Worm (Caenorhabditis elegans): ENCODE data around the gene R04F11.2.

The R04F11.2 gene

ce11 chrV:12317080-12317479 is 1.1 kb upstream of the R04F11.2 start, which contains the start of gene R04F11.3:
Gene R04F11.3 (minus strand): TSS chrV:12317180.
- no peak for TF ChIP-seq unc-62 (GFP tag; optimal IDR thresholded peaks at IDR 0.05)
- TF ChIP-seq unc-39 (tag; optimal IDR thresholded peaks at IDR 0.05) = no peak
- TF ChIP-seq Y55F3AM.14 (GFP tag; optimal IDR thresholded peaks at IDR 0.05) = no peak
- TF ChIP-seq lsy-2 (tag; optimal IDR thresholded peaks at IDR 0.05) = no peak
- no peak for TF ChIP-seq dmd-4 (tag; optimal IDR thresholded peaks at IDR 0.05)
- no peak for TF ChIP-seq alr-1 (tag; optimal IDR thresholded peaks at IDR 0.05)
- no peak for TF ChIP-seq blmp-1 (tag; optimal IDR thresholded peaks at IDR 0.05; ENCODE audit: insufficient read depth)
- no peak for TF ChIP-seq C34F6.9 (tag; optimal IDR thresholded peaks at IDR 0.05)
- TF ChIP-seq lin-11 (tag; optimal IDR thresholded peaks at IDR 0.05) = no peak
- no peak for TF ChIP-seq fos-1 (tag; optimal IDR thresholded peaks at IDR 0.05)
- TF ChIP-seq ceh-82 (tag; optimal IDR thresholded peaks at IDR 0.05) = no peak

- TF ChIP-seq nhr-237 (tag; optimal IDR thresholded peaks at IDR 0.05) (no peak), gmeb-1 (tag; optimal IDR thresholded peaks at IDR 0.05) (no peak), sem-4 (tag; optimal IDR thresholded peaks at IDR 0.05) (no peak), nhr-6 (tag; optimal IDR thresholded peaks at IDR 0.05) (no peak), sma-9 (GFP tag; optimal IDR thresholded peaks at IDR 0.05) (peak; percentile 26), sma-9 (tag; optimal IDR thresholded peaks at IDR 0.05) (no peak), unc-39 (tag; optimal IDR thresholded peaks at IDR 0.05) (no peak), nhr-21 (tag; optimal IDR thresholded peaks at IDR 0.05) (peak; percentile 15), elt-1 (tag; optimal IDR thresholded peaks at IDR 0.05) (no peak), lsy-2 (tag; optimal IDR thresholded peaks at IDR 0.05) (peak in 1 of 2 experiments; percentile 18), F13H6.1 (tag; optimal IDR thresholded peaks at IDR 0.05) (no peak)
Observed at ce11 chrV:12320274-12320839, 2.2 kb downstream of the R04F11.2 start.

- TF ChIP-seq lin-13 (GFP tag; optimal IDR thresholded peaks at IDR 0.05) (no peak), unc-55 (GFP tag; optimal IDR thresholded peaks at IDR 0.05) (peak; percentile 6), elt-3 (tag; optimal IDR thresholded peaks at IDR 0.05) (no peak), ceh-82 (tag; optimal IDR thresholded peaks at IDR 0.05) (no peak), mab-5 (tag; optimal IDR thresholded peaks at IDR 0.05) (peak; percentile 9), crh-2 (tag; optimal IDR thresholded peaks at IDR 0.05) (no peak), C34F6.9 (tag; optimal IDR thresholded peaks at IDR 0.05) (peak; percentile 15), lin-11 (tag; optimal IDR thresholded peaks at IDR 0.05) (no peak)
Observed at ce11 chrV:12326638-12327037, 8.5 kb downstream of the R04F11.2 start.

DNA sequence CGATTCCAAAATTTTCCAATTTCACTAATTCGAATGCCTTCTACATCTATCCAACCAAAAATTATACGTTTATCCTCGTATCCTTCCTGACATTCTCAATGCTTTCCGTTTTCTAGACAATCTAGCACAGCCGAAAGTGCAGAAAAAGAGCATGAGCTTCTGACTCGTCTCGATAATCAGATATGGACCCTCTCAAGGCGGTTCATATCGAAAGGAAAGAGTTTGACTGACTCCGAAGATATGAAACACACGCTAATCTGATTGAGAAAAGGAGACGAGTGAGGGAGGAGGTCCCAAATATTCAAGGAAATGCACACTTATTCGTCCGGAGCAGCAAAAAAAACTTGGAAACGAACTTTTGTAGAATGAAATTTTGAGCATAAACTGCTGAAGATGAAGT is 11.0 kb downstream of the R04F11.2 start:
- TF ChIP-seq fos-1 (tag; optimal IDR thresholded peaks at IDR 0.05) (no peak), C34F6.9 (tag; optimal IDR thresholded peaks at IDR 0.05) (no peak), elt-3 (tag; optimal IDR thresholded peaks at IDR 0.05) (no peak), unc-62 (GFP tag; optimal IDR thresholded peaks at IDR 0.05) (no peak), unc-55 (GFP tag; optimal IDR thresholded peaks at IDR 0.05) (no peak), alr-1 (tag; optimal IDR thresholded peaks at IDR 0.05) (no peak), sma-9 (GFP tag; optimal IDR thresholded peaks at IDR 0.05) (no peak), sma-9 (tag; optimal IDR thresholded peaks at IDR 0.05) (no peak), sem-4 (tag; optimal IDR thresholded peaks at IDR 0.05) (no peak), crh-2 (tag; optimal IDR thresholded peaks at IDR 0.05) (no peak), nhr-77 (tag; optimal IDR thresholded peaks at IDR 0.05) (no peak), skn-1 (tag; optimal IDR thresholded peaks at IDR 0.05) (no peak), nhr-10 (tag; optimal IDR thresholded peaks at IDR 0.05) (no peak), lin-39 (tag; optimal IDR thresholded peaks at IDR 0.05) (no peak), R02D3.7 (tag; optimal IDR thresholded peaks at IDR 0.05) (no peak), zag-1 (tag; optimal IDR thresholded peaks at IDR 0.05) (no peak), mab-5 (tag; optimal IDR thresholded peaks at IDR 0.05) (no peak), ztf-11 (tag; optimal IDR thresholded peaks at IDR 0.05) (no peak), lsy-2 (tag; optimal IDR thresholded peaks at IDR 0.05) (no peak)

DNA sequence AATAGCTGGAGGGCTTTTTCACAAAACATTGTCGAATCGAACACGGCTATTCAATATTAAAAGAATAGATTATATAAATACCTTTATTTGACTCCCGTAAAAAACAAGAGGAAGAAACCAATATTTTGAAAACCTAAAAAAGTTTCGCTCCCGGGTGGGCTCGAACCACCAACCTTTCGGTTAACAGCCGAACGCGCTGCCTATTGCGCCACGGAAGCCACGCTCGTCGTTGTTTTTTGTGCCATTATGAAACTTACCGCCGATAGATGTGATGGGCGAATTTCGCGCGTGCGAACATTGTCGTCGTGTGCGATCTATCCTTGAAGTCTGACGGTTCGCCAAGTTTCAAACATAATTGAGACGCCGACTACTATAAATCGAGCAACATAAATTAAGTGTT is 13.6 kb downstream of the R04F11.2 start:
- TF ChIP-seq unc-55 (GFP tag; optimal IDR thresholded peaks at IDR 0.05) (peak; percentile 41), crh-2 (tag; optimal IDR thresholded peaks at IDR 0.05) (peak; percentile 21), sem-4 (tag; optimal IDR thresholded peaks at IDR 0.05) (no peak), sma-9 (GFP tag; optimal IDR thresholded peaks at IDR 0.05) (peak; percentile 43), sma-9 (tag; optimal IDR thresholded peaks at IDR 0.05) (no peak), nhr-129 (tag; optimal IDR thresholded peaks at IDR 0.05) (peak; percentile 42), snpc-4 (tag; optimal IDR thresholded peaks at IDR 0.05) (no peak), F13H6.1 (tag; optimal IDR thresholded peaks at IDR 0.05) (peak; percentile 15), sma-3 (GFP tag; optimal IDR thresholded peaks at IDR 0.05) (no peak), dmd-4 (tag; optimal IDR thresholded peaks at IDR 0.05) (no peak), lsy-2 (tag; optimal IDR thresholded peaks at IDR 0.05) (peak in 1 of 2 experiments; percentile 30), mbf-1 (tag; optimal IDR thresholded peaks at IDR 0.05) (no peak), mab-5 (tag; optimal IDR thresholded peaks at IDR 0.05) (no peak), nhr-23 (tag; optimal IDR thresholded peaks at IDR 0.05) (no peak), nhr-11 (tag; optimal IDR thresholded peaks at IDR 0.05) (no peak), alr-1 (tag; optimal IDR thresholded peaks at IDR 0.05) (no peak)

All from whole organism, L2 larva.